Worm (Caenorhabditis elegans) whole organism, mixed stage, embryonic: ENCODE data around the gene K06H7.2.

Experiments used
- M03D4.4 ChIP-seq: sonication (generic microtip); optimal IDR thresholded peaks from 2 replicates; lab custom pipeline; 2017; ENCODE audit warnings: mild to moderate bottlenecking, missing genetic modification characterization, missing compliant biosample characterization
- bed-3 ChIP-seq: fragments of 200-800 bp; sonication (Bioruptor generic); optimal IDR thresholded peaks from 3 replicates; lab custom pipeline; 2018; ENCODE audit warnings: mild to moderate bottlenecking, missing genetic modification characterization, moderate library complexity, missing compliant biosample characterization
- ceh-43 ChIP-seq: fragments of 200-800 bp; sonication (Bioruptor generic); optimal IDR thresholded peaks from 2 replicates; lab custom pipeline; 2018; ENCODE audit warnings: mild to moderate bottlenecking, missing genetic modification characterization, moderate library complexity, missing compliant biosample characterization
- ceh-83 ChIP-seq: fragments of 200-800 bp; sonication (Bioruptor generic); optimal IDR thresholded peaks from 2 replicates; lab custom pipeline; 2018; ENCODE audit warnings: mild to moderate bottlenecking, missing genetic modification characterization, missing compliant biosample characterization
- ces-1 ChIP-seq: fragments of 150-350 bp; optimal IDR thresholded peaks from 2 replicates; lab custom pipeline; 2014; ENCODE audit warnings: missing biosample characterization, missing genetic modification reagents, missing genetic modification characterization
- cnd-1 ChIP-seq: fragments of 200-800 bp; sonication (Bioruptor generic); optimal IDR thresholded peaks from 2 replicates; lab custom pipeline; 2018; ENCODE audit warnings: mild to moderate bottlenecking, missing genetic modification characterization, missing compliant biosample characterization
- elt-3 ChIP-seq: fragments of 150-350 bp; optimal IDR thresholded peaks from 2 replicates; lab custom pipeline; 2014; ENCODE audit warnings: missing biosample characterization, missing genetic modification characterization
- ham-2 ChIP-seq: fragments of 200-800 bp; sonication (Bioruptor generic); optimal IDR thresholded peaks from 2 replicates; lab custom pipeline; 2018; ENCODE audit warnings: mild to moderate bottlenecking, missing genetic modification characterization, missing compliant biosample characterization
- hlh-1 ChIP-seq: fragments of 150-350 bp; optimal IDR thresholded peaks from 2 replicates; lab custom pipeline; 2014; ENCODE audit warnings: missing biosample characterization, missing genetic modification reagents, missing genetic modification characterization
- lin-13 ChIP-seq: fragments of 150-350 bp; optimal IDR thresholded peaks from 2 replicates; lab custom pipeline; 2014; ENCODE audit warnings: missing biosample characterization, missing genetic modification characterization
- lin-32 ChIP-seq: fragments of 200-800 bp; sonication (Bioruptor generic); optimal IDR thresholded peaks from 2 replicates; lab custom pipeline; 2018; ENCODE audit warnings: mild to moderate bottlenecking, missing genetic modification characterization, missing compliant biosample characterization
- lsy-2 ChIP-seq: fragments of 150-350 bp; optimal IDR thresholded peaks from 2 replicates; lab custom pipeline; 2014; ENCODE audit warnings: missing biosample characterization, missing genetic modification characterization
- mab-5 ChIP-seq: fragments of 150-350 bp; optimal IDR thresholded peaks from 2 replicates; lab custom pipeline; 2014; ENCODE audit warnings: missing biosample characterization, missing genetic modification characterization
- mep-1 ChIP-seq: fragments of 150-350 bp; optimal IDR thresholded peaks from 2 replicates; lab custom pipeline; 2017; ENCODE audit warnings: missing biosample characterization, missing genetic modification reagents, missing genetic modification characterization, inconsistent platforms
- mls-2 ChIP-seq: sonication (generic microtip); optimal IDR thresholded peaks from 2 replicates; lab custom pipeline; 2016; ENCODE audit warnings: mild to moderate bottlenecking, missing genetic modification characterization, moderate library complexity, missing compliant biosample characterization
- nhr-12 ChIP-seq: fragments of 150-350 bp; optimal IDR thresholded peaks from 2 replicates; lab custom pipeline; 2014; ENCODE audit warnings: missing biosample characterization, missing genetic modification characterization
- nhr-2 ChIP-seq: fragments of 150-350 bp; optimal IDR thresholded peaks from 2 replicates; lab custom pipeline; 2014; ENCODE audit warnings: missing biosample characterization, missing genetic modification characterization
- nhr-237 ChIP-seq: fragments of 150-350 bp; optimal IDR thresholded peaks from 2 replicates; lab custom pipeline; 2014; ENCODE audit warnings: missing biosample characterization, missing genetic modification characterization
- nhr-28 ChIP-seq: fragments of 150-350 bp; optimal IDR thresholded peaks from 2 replicates; lab custom pipeline; 2014; ENCODE audit warnings: missing biosample characterization, missing genetic modification characterization
- nhr-76 ChIP-seq: sonication (generic microtip); optimal IDR thresholded peaks from 2 replicates; lab custom pipeline; 2017; ENCODE audit warnings: missing biosample characterization, missing genetic modification characterization
- pha-4 ChIP-seq: fragments of 150-350 bp; optimal IDR thresholded peaks from 2 replicates; lab custom pipeline; 2018; ENCODE audit warnings: missing biosample characterization, missing genetic modification reagents, missing genetic modification characterization
- sem-2 ChIP-seq: fragments of 200-800 bp; sonication (Bioruptor generic); optimal IDR thresholded peaks from 2 replicates; lab custom pipeline; 2018; ENCODE audit warnings: mild to moderate bottlenecking, missing genetic modification characterization, missing compliant biosample characterization
- snpc-4 ChIP-seq: fragments of 150-350 bp; optimal IDR thresholded peaks from 2 replicates; lab custom pipeline; 2014; ENCODE audit warnings: missing biosample characterization, missing genetic modification characterization
- sptf-1 ChIP-seq: sonication (generic microtip); optimal IDR thresholded peaks from 2 replicates; lab custom pipeline; 2017; ENCODE audit warnings: mild to moderate bottlenecking, missing genetic modification characterization, moderate library complexity, missing compliant biosample characterization
- unc-120 ChIP-seq: sonication (generic microtip); optimal IDR thresholded peaks from 2 replicates; lab custom pipeline; 2017; ENCODE audit warnings: missing genetic modification characterization, missing compliant biosample characterization; ENCODE audit not compliant: poor library complexity, severe bottlenecking
- unc-39 ChIP-seq: fragments of 150-350 bp; optimal IDR thresholded peaks from 2 replicates; lab custom pipeline; 2014; ENCODE audit warnings: missing biosample characterization, missing genetic modification characterization
- unc-62 ChIP-seq: fragments of 150-350 bp; optimal IDR thresholded peaks from 2 replicates; lab custom pipeline; 2014; ENCODE audit warnings: missing biosample characterization, missing genetic modification reagents, missing genetic modification characterization
- zip-8 ChIP-seq: fragments of 150-350 bp; optimal IDR thresholded peaks from 2 replicates; lab custom pipeline; 2014; ENCODE audit warnings: missing biosample characterization, missing genetic modification characterization
- ztf-11 ChIP-seq: fragments of 150-350 bp; optimal IDR thresholded peaks from 2 replicates; lab custom pipeline; 2014; ENCODE audit warnings: missing biosample characterization, missing genetic modification characterization

K06H7.2 gene

ce11 chrIII:8063659-8064058, 29.7 kb upstream of the K06H7.2 start:
- TF ChIP-seq ham-2 (peak; percentile 69), hlh-1 (no peak), nhr-76 (tag; lab: Kevin White, UChicago) (no peak), sem-2 (no peak), nhr-12 (tag; lab: Kevin White, UChicago) (no peak), bed-3 (GFP tag; lab: Kevin White, UChicago) (no peak), sptf-1 (tag; lab: Kevin White, UChicago) (no peak), lsy-2 (tag; lab: Kevin White, UChicago) (peak; percentile 5), snpc-4 (tag; lab: Kevin White, UChicago) (no peak)
- TF ChIP-seq, all 35 proteins: peak for 2

DNA sequence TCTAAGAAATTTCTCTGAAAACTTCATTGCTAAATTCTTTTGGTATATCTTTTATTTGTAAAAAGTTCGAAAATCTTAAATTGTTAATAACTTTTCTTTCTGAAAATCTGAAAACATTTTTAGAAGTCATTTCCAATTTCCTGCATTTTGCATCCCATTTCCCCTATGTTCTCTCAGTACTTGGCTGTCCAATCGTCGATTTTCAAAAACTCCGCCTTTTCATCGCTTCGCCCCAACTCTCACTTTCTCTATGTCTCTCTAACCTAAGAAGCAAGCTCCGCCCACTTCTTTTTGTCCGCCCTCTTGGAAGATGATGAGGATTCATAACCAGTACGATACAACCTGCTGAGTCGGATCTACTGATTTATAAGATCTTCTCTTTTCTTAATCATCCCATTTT, 28.3 kb upstream of the K06H7.2 start:
- TF ChIP-seq cnd-1 (tag; lab: Kevin White, UChicago), result no peak
- TF ChIP-seq lsy-2 (tag; lab: Kevin White, UChicago), result peak; percentile 66
- TF ChIP-seq, all 35 proteins: peak for 1

DNA sequence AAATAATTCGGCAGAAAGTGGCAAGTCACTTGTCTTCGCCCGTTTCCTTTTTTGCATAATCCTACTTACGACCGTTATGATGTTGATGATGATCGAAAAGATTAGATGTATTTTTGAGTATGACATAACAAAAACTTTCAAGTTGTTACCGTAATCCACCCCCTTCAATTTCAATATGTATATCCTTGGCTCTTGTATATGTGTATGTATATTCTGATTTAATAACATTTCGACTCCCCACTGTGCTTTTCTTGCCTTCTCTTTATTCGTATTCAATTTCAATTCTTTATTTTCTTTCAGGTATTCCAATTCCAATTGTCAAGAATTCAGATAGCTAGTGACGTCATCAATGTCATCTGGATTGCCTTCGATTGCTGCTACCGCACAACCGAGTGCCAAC, 26.4 kb upstream of the K06H7.2 start, which contains the start of gene pros-1:
pros-1 (plus strand) TSS at position 301 of the 400 bp plus-strand sequence.
- TF ChIP-seq cnd-1 (tag; lab: Kevin White, UChicago) (no peak), elt-3 (tag; lab: Kevin White, UChicago) (no peak), lin-13 (tag; lab: Kevin White, UChicago) (no peak), bed-3 (GFP tag; lab: Kevin White, UChicago) (no peak), snpc-4 (tag; lab: Kevin White, UChicago) (no peak), mab-5 (tag; lab: Kevin White, UChicago) (no peak), ces-1 (GFP tag; lab: Kevin White, UChicago) (no peak), M03D4.4 (no peak), ceh-83 (GFP tag; lab: Kevin White, UChicago) (no peak), unc-39 (tag; lab: Kevin White, UChicago) (no peak), nhr-2 (tag; lab: Kevin White, UChicago) (no peak), ztf-11 (tag; lab: Kevin White, UChicago) (no peak)

ce11 chrIII:8067798-8068197, 25.6 kb upstream of the K06H7.2 start:
- no peak for TF ChIP-seq nhr-237
- no peak for TF ChIP-seq M03D4.4

- peak; percentile 16 for TF ChIP-seq cnd-1 (tag; lab: Kevin White, UChicago)
- TF ChIP-seq M03D4.4, result peak; percentile 36
- no peak for TF ChIP-seq bed-3 (GFP tag; lab: Kevin White, UChicago)
- peak; percentile 34 for TF ChIP-seq sptf-1 (tag; lab: Kevin White, UChicago)
- no peak for TF ChIP-seq nhr-2 (tag; lab: Kevin White, UChicago)
- TF ChIP-seq mls-2 (tag; lab: Kevin White, UChicago), result peak; percentile 2
- no peak for TF ChIP-seq unc-39 (tag; lab: Kevin White, UChicago)
- no peak for TF ChIP-seq nhr-28 (tag; lab: Kevin White, UChicago)
Observed at ce11 chrIII:8069206-8069605, 24.2 kb upstream of the K06H7.2 start.

DNA sequence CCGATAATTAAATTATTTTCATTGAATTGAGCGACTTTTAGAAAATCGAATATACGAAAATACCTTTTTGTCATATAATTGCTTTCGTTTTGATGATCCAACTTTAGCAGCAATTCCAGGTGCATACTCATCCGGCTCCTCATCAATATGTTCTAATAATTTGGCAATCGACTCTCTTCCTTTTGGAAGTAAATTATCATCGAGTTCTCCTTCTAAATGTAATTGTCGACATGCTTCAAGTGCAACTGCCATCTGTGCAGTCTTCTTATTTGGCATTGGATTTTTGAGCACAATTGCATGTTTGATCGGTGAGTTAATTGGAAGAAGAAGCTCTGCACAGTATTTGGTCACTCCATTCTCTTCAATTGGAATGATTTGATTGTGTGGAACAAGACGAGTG, 16.2 kb upstream of the K06H7.2 start:
- TF ChIP-seq sem-2 (no peak), ceh-83 (GFP tag; lab: Kevin White, UChicago) (no peak), ces-1 (GFP tag; lab: Kevin White, UChicago) (no peak), cnd-1 (tag; lab: Kevin White, UChicago) (no peak), snpc-4 (tag; lab: Kevin White, UChicago) (no peak), unc-62 (GFP tag; lab: Kevin White, UChicago) (no peak), ceh-43 (GFP tag; lab: Kevin White, UChicago) (no peak), mep-1 (tag; lab: Kevin White, UChicago) (no peak), mab-5 (tag; lab: Kevin White, UChicago) (no peak), lin-32 (GFP tag; lab: Kevin White, UChicago) (no peak), nhr-237 (no peak), unc-120 (tag; lab: Kevin White, UChicago) (no peak), unc-39 (tag; lab: Kevin White, UChicago) (no peak), pha-4 (no peak), sptf-1 (tag; lab: Kevin White, UChicago) (no peak), zip-8 (no peak)
- TF ChIP-seq, all 35 proteins: peak for 0
